Worm (Caenorhabditis elegans) whole organism, young adult: ENCODE measurements around the gene F55G11.8.

Source experiments
- B0261.1 ChIP-seq: sonication (generic microtip); optimal IDR thresholded peaks from 2 replicates; lab custom pipeline; 2016; ENCODE audit warnings: mild to moderate bottlenecking, missing genetic modification characterization, moderate library complexity, missing compliant biosample characterization
- Y53G8AR.9 ChIP-seq: fragments of 200-800 bp; sonication (Bioruptor generic); conservative IDR thresholded peaks from 2 replicates; pipeline ENCODE4 v1.3.6; 2022; ENCODE audit warnings: missing genetic modification reagents, missing genetic modification characterization, missing compliant biosample characterization
- bed-2 ChIP-seq: fragments of 200-800 bp; sonication (Bioruptor generic); IDR thresholded peaks from 2 replicates; pipeline ENCODE4 v1.3.6; 2022; ENCODE audit warnings: missing genetic modification reagents, missing genetic modification characterization, missing compliant biosample characterization
- dpl-1 ChIP-seq: fragments of 150-350 bp; optimal IDR thresholded peaks from 2 replicates; lab custom pipeline; 2014; ENCODE audit warnings: missing biosample characterization, missing genetic modification reagents, missing genetic modification characterization
- nfyb-1 ChIP-seq: fragments of 200-800 bp; sonication (Bioruptor generic); IDR thresholded peaks from 2 replicates; pipeline ENCODE4 v1.3.6; 2022; ENCODE audit warnings: missing genetic modification reagents, missing genetic modification characterization, missing compliant biosample characterization
- tlf-1 ChIP-seq: fragments of 200-800 bp; sonication (Bioruptor generic); optimal IDR thresholded peaks from 2 replicates; lab custom pipeline; 2018; ENCODE audit warnings: mild to moderate bottlenecking, missing genetic modification characterization, missing compliant biosample characterization
- ztf-3 ChIP-seq: fragments of 200-800 bp; sonication (Bioruptor generic); optimal IDR thresholded peaks from 2 replicates; lab custom pipeline; 2018; ENCODE audit warnings: mild to moderate bottlenecking, missing genetic modification characterization, missing compliant biosample characterization

ce11 chrIV:12920553-12920952 is 42.1 kb upstream of the F55G11.8 start:
- no peak for TF ChIP-seq tlf-1 (GFP tag; lab: Kevin White, UChicago)
- TF ChIP-seq Y53G8AR.9 (GFP tag; lab: Robert Waterston, UW) = no peak
- no peak for TF ChIP-seq bed-2 (GFP tag; lab: Robert Waterston, UW)
- no peak for TF ChIP-seq dpl-1
- no peak for TF ChIP-seq ztf-3 (GFP tag; lab: Kevin White, UChicago)
- TF ChIP-seq nfyb-1 = no peak
- no peak for TF ChIP-seq B0261.1
